Fruit fly (Drosophila melanogaster) whole organism, pupa: ENCODE measurements around the gene CG9396.
A peak's percentile ranks its signal among the peaks of the same experiment; 100 is the strongest.

Source experiments
- CG10348 ChIP-seq: fragments of 200-800 bp; sonication (Bioruptor generic); IDR thresholded peaks from 2 replicates; pipeline ENCODE4 v1.3.6; 2022; ENCODE audit warnings: missing biosample characterization, missing genetic modification characterization
- CG12605 ChIP-seq: fragments of 200-800 bp; sonication (Bioruptor generic); IDR thresholded peaks from 2 replicates; pipeline ENCODE4 v1.3.6; 2022; ENCODE audit warnings: missing biosample characterization, missing genetic modification characterization
- CG13204 ChIP-seq: fragments of 200-800 bp; sonication (Bioruptor generic); optimal IDR thresholded peaks from 2 replicates; lab custom pipeline; 2018; ENCODE audit warnings: missing biosample characterization, mild to moderate bottlenecking, missing genetic modification characterization, moderate library complexity
- CG14655 ChIP-seq: fragments of 200-800 bp; sonication (Bioruptor generic); optimal IDR thresholded peaks from 3 replicates; lab custom pipeline; 2017; ENCODE audit warnings: mild to moderate bottlenecking, missing biosample characterization, missing genetic modification reagents, missing genetic modification characterization
- CG15710 ChIP-seq: fragments of 200-800 bp; sonication (Bioruptor generic); optimal IDR thresholded peaks from 2 replicates; lab custom pipeline; 2018; ENCODE audit warnings: missing biosample characterization, mild to moderate bottlenecking, missing genetic modification characterization, moderate library complexity
- CG17806 ChIP-seq: fragments of 200-800 bp; sonication (Bioruptor generic); optimal IDR thresholded peaks from 2 replicates; lab custom pipeline; 2018; ENCODE audit warnings: missing biosample characterization, mild to moderate bottlenecking, missing genetic modification characterization, moderate library complexity
- CG32121 ChIP-seq: fragments of 200-800 bp; sonication (Bioruptor generic); IDR thresholded peaks from 2 replicates; pipeline ENCODE4 v1.3.6; 2022; ENCODE audit warnings: missing biosample characterization, missing genetic modification characterization
- CG34367 ChIP-seq: fragments of 200-800 bp; sonication (Bioruptor generic); optimal IDR thresholded peaks from 2 replicates; lab custom pipeline; 2018; ENCODE audit warnings: missing biosample characterization, mild to moderate bottlenecking, missing genetic modification characterization
- CG4496 ChIP-seq: fragments of 200-800 bp; sonication (Bioruptor generic); IDR thresholded peaks from 3 replicates; pipeline ENCODE4 v1.3.6; 2022; ENCODE audit warnings: missing biosample characterization, missing genetic modification characterization
- CG8159 ChIP-seq: fragments of 200-800 bp; sonication (Bioruptor generic); optimal IDR thresholded peaks from 3 replicates; lab custom pipeline; 2018; ENCODE audit warnings: missing biosample characterization, mild to moderate bottlenecking, missing genetic modification characterization, moderate library complexity
- CG8301 ChIP-seq: fragments of 200-800 bp; sonication (Bioruptor generic); optimal IDR thresholded peaks from 2 replicates; lab custom pipeline; 2018; ENCODE audit warnings: missing biosample characterization, mild to moderate bottlenecking, missing genetic modification characterization
- CG9948 ChIP-seq: fragments of 200-800 bp; sonication (Bioruptor generic); optimal IDR thresholded peaks from 2 replicates; lab custom pipeline; 2018; ENCODE audit warnings: missing biosample characterization, mild to moderate bottlenecking, missing genetic modification characterization, moderate library complexity
- D1 ChIP-seq: fragments of 200-800 bp; sonication (Bioruptor generic); optimal IDR thresholded peaks from 2 replicates; lab custom pipeline; 2018; ENCODE audit warnings: missing biosample characterization, mild to moderate bottlenecking, missing genetic modification characterization, moderate library complexity
- EcR ChIP-seq: fragments of 200-800 bp; sonication (Bioruptor generic); optimal IDR thresholded peaks from 3 replicates; lab custom pipeline; 2019; ENCODE audit warnings: missing biosample characterization, missing genetic modification characterization, mild to moderate bottlenecking, moderate library complexity, missing genetic modification reagents
- Ets98B ChIP-seq: fragments of 200-800 bp; sonication (Bioruptor generic); IDR thresholded peaks from 2 replicates; pipeline ENCODE4 v1.3.6; 2022; ENCODE audit warnings: missing biosample characterization, missing genetic modification characterization
- Pif1A ChIP-seq: fragments of 200-800 bp; sonication (Bioruptor generic); optimal IDR thresholded peaks from 3 replicates; lab custom pipeline; 2016; ENCODE audit warnings: missing biosample characterization, missing genetic modification characterization
- Pif1B ChIP-seq: fragments of 200-800 bp; sonication (Bioruptor generic); optimal IDR thresholded peaks from 3 replicates; lab custom pipeline; 2016; ENCODE audit warnings: missing biosample characterization, missing genetic modification characterization
- Snoo ChIP-seq: fragments of 200-800 bp; sonication (Bioruptor generic); optimal IDR thresholded peaks from 3 replicates; lab custom pipeline; 2017; ENCODE audit warnings: missing biosample characterization, mild to moderate bottlenecking, missing genetic modification characterization, inconsistent platforms
- fd96Ca ChIP-seq: fragments of 200-800 bp; sonication (Bioruptor generic); IDR thresholded peaks from 3 replicates; pipeline ENCODE4 v1.3.6; 2022; ENCODE audit warnings: missing biosample characterization, missing genetic modification characterization
- gl ChIP-seq: fragments of 200-800 bp; sonication (Bioruptor generic); optimal IDR thresholded peaks from 2 replicates; lab custom pipeline; 2018; ENCODE audit warnings: missing biosample characterization, mild to moderate bottlenecking, missing genetic modification characterization
- rn ChIP-seq: fragments of 200-800 bp; sonication (Bioruptor generic); IDR thresholded peaks from 2 replicates; pipeline ENCODE4 v1.3.6; 2022; ENCODE audit warnings: missing biosample characterization, missing genetic modification characterization

Gene CG9396

DNA sequence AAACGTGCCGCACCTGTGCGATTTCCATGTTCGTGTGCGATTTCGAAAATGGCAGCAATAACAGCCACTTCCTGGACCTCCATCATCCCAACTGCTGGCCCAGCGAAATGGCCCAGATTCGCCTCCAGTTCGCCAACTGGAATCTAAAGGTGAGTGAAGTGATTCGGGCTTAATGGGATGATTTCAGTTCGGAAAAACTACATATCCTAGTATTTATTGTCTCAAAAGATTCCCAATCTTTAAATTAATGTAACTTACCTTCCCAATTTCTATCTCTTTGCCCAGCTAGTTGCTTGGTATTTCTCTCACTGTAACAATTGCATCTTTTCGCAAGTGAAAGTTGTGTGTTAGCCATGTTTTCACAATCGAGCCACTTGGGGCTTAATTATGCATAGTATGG lies 10.6 kb upstream of the CG9396 start:
- no peak for TF ChIP-seq CG9948
- no peak for TF ChIP-seq CG17806 (tag; lab: Kevin White, UChicago)
- TF ChIP-seq rn (GFP tag; lab: Robert Waterston, UW) = no peak
- TF ChIP-seq CG8159 (tag; lab: Kevin White, UChicago) = no peak
- TF ChIP-seq Pif1A = no peak
- no peak for TF ChIP-seq fd96Ca (GFP tag; lab: Robert Waterston, UW)
- no peak for TF ChIP-seq gl (tag; lab: Kevin White, UChicago)
- no peak for TF ChIP-seq CG15710 (tag; lab: Kevin White, UChicago)
- no peak for TF ChIP-seq CG12605 (GFP tag; lab: Robert Waterston, UW)
- no peak for TF ChIP-seq CG4496 (GFP tag; lab: Robert Waterston, UW)
- TF ChIP-seq CG10348 (GFP tag; lab: Robert Waterston, UW) = no peak
- no peak for TF ChIP-seq CG14655 (GFP tag; lab: Kevin White, UChicago)
- TF ChIP-seq, all 21 proteins: peak for 0

DNA sequence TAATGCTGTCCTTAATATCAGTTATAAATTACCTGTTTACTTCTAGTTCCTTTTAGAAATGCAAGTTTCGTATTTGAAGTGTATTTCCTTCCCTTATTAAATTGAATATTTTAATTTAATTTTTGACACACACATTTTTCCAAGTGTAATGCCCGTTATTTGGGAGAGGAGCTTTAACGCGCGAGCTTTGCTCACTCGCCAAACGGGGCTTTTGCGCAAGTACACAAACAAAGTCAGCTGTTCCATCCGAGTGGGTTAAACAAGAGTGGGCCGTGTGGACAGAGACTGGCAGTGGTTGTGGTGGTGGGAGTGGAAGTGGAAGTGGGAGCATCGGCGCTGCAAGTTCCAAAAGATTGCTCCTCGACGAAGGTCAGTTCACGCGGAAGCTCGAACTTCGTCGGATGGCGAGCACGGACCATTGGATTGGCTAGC lies 9.7 kb upstream of the CG9396 start, which contains the start of gene CG8301:
CG8301 (plus strand) TSS at position 218 of the 432 bp plus-strand sequence.
- TF ChIP-seq CG34367 (tag; lab: Kevin White, UChicago) = no peak
- TF ChIP-seq gl (tag; lab: Kevin White, UChicago) = no peak
- peak; percentile 75 for TF ChIP-seq CG8301 (tag; lab: Kevin White, UChicago)
- peak; percentile 53; the same call in 1 of the 2 replicates for TF ChIP-seq CG12605 (GFP tag; lab: Robert Waterston, UW)
- TF ChIP-seq Snoo (tag; lab: Kevin White, UChicago) = peak; percentile 8
- TF ChIP-seq Ets98B (GFP tag; lab: Robert Waterston, UW) = peak; percentile 63; the same call in 1 of the 2 replicates
- peak; percentile 26 for TF ChIP-seq CG17806 (tag; lab: Kevin White, UChicago)
- no peak for TF ChIP-seq D1 (tag; lab: Kevin White, UChicago)
- no peak for TF ChIP-seq CG15710 (tag; lab: Kevin White, UChicago)
- TF ChIP-seq CG4496 (GFP tag; lab: Robert Waterston, UW) = peak; percentile 24; the same call in 1 of the 3 replicates
- no peak for TF ChIP-seq CG10348 (GFP tag; lab: Robert Waterston, UW)
- TF ChIP-seq CG8159 (tag; lab: Kevin White, UChicago) = peak; percentile 10
- no peak for TF ChIP-seq EcR (GFP tag; lab: Kevin White, UChicago)
- TF ChIP-seq fd96Ca (GFP tag; lab: Robert Waterston, UW) = 0 out of 3 replicates have a peak, but pooled peaks have one; percentile 26
- peak; percentile 55; the same call in 1 of the 2 replicates for TF ChIP-seq CG32121 (GFP tag; lab: Robert Waterston, UW)
- peak; percentile 26 for TF ChIP-seq Pif1B

DNA sequence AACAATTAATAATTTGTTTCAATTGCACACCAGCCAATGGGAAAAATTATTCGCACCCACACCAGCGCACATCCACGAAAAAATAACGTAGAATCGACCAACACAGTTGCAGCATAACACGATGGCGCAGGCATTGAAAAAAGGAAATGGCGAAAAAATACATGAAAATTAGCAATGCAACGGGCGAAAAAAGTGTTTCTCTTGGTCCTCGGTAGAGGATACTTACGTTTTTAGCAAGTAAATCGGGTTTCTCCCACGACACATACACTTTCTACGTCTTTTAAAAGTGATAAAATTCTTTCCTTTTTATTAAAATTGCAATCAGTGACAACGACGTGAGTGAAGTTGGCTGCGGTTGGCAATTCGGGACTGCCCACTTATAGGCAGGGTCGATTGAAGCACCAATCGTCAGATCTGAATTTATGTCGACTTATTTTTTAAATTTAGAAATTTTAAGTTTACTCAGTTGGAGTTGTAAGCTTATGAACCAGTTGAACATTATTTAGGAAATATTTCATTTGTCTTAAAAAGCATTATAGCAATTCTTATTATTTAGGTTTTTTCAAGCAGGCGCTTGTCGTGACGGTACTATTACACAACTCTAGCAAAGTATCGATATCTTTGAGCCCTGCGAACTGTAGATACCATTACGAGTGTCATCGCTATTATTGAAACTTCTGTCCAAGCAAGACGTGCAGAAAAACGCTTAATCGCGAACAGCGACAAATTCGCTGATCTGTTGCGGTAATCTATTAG lies 6.1 kb upstream of the CG9396 start, which contains the start of the genes Kap-alpha3 and Son:
Kap-alpha3 (minus strand) TSS at position 352 of the 756 bp plus-strand sequence.
Son (plus strand) TSS at position 661 of the 756 bp plus-strand sequence.
- peak; percentile 72 for TF ChIP-seq CG8159 (tag; lab: Kevin White, UChicago)
- TF ChIP-seq CG8301 (tag; lab: Kevin White, UChicago) = peak; percentile 77
- peak; percentile 36 for TF ChIP-seq CG17806 (tag; lab: Kevin White, UChicago)
- TF ChIP-seq CG34367 (tag; lab: Kevin White, UChicago) = peak; percentile 74
- TF ChIP-seq CG14655 (GFP tag; lab: Kevin White, UChicago) = no peak
- peak; percentile 83 for TF ChIP-seq Pif1A
- peak; percentile 73 for TF ChIP-seq Ets98B (GFP tag; lab: Robert Waterston, UW)
- peak; percentile 75 for TF ChIP-seq Pif1B
- TF ChIP-seq gl (tag; lab: Kevin White, UChicago) = peak; percentile 57
- no peak for TF ChIP-seq D1 (tag; lab: Kevin White, UChicago)
- TF ChIP-seq CG32121 (GFP tag; lab: Robert Waterston, UW) = peak; percentile 79
- peak; percentile 59 for TF ChIP-seq CG9948
- TF ChIP-seq fd96Ca (GFP tag; lab: Robert Waterston, UW) = peak; percentile 73; the same call in 2 of the 3 replicates
- no peak for TF ChIP-seq CG12605 (GFP tag; lab: Robert Waterston, UW)
- peak; percentile 89 for TF ChIP-seq CG4496 (GFP tag; lab: Robert Waterston, UW)
- peak; percentile 52 for TF ChIP-seq rn (GFP tag; lab: Robert Waterston, UW)
- no peak for TF ChIP-seq CG13204 (GFP tag; lab: Kevin White, UChicago)
- no peak for TF ChIP-seq EcR (GFP tag; lab: Kevin White, UChicago)
- TF ChIP-seq CG15710 (tag; lab: Kevin White, UChicago) = peak; percentile 79
- peak; percentile 91 for TF ChIP-seq Snoo (tag; lab: Kevin White, UChicago)
- TF ChIP-seq, all 21 proteins: peak for 15

DNA sequence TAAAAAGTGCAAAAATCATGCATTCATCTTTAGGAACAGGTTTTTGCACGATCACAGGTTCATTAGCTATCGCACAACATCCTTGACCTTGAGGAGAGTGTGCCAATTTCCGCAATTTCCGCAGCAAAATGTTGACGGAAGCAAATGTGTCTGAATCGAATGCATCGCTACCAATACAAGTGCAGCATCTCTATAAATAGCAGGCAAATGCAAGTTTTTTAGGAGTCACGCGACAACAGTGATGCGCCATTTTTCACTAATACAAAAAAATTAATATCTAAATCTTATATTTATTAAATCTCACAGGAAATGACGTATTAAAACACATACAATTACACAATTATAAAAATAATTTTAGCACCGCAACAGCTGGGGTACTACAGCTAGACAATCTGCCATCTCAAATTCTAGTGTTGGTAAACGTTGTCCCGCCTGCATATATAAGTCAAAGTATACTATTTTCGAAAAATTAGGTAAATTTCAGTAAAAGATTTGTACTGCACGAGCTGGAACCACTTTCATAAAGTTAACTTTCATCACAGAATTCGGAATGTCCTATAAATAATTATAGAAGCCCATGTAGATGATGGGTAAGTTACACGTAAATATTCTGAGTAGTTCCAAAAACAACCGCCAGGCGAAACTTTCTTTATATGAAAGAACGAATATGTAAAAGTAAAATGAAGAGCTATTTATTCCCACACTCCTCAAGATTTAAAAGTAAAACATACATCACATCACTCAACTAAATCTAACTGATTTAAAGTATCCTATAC lies 2.6 kb upstream of the CG9396 start, which contains the start of gene CG9399:
CG9399 (minus strand) TSS at position 400 of the 776 bp plus-strand sequence.
- TF ChIP-seq CG9948 (peak; percentile 96), D1 (tag; lab: Kevin White, UChicago) (peak; percentile 76), CG32121 (GFP tag; lab: Robert Waterston, UW) (peak; percentile 98), CG4496 (GFP tag; lab: Robert Waterston, UW) (peak; percentile 99), Pif1B (peak; percentile 96), Snoo (tag; lab: Kevin White, UChicago) (peak; percentile 96), fd96Ca (GFP tag; lab: Robert Waterston, UW) (peak; percentile 98), CG10348 (GFP tag; lab: Robert Waterston, UW) (peak; percentile 92), Pif1A (peak; percentile 96), CG12605 (GFP tag; lab: Robert Waterston, UW) (peak; percentile 97), CG34367 (tag; lab: Kevin White, UChicago) (peak; percentile 95), CG14655 (GFP tag; lab: Kevin White, UChicago) (peak; percentile 98), Ets98B (GFP tag; lab: Robert Waterston, UW) (peak; percentile 99), CG17806 (tag; lab: Kevin White, UChicago) (peak; percentile 97), CG8159 (tag; lab: Kevin White, UChicago) (peak; percentile 95), gl (tag; lab: Kevin White, UChicago) (peak; percentile 90), EcR (GFP tag; lab: Kevin White, UChicago) (peak; percentile 67), CG15710 (tag; lab: Kevin White, UChicago) (peak; percentile 97), rn (GFP tag; lab: Robert Waterston, UW) (peak; percentile 97), CG13204 (GFP tag; lab: Kevin White, UChicago) (peak; percentile 82), CG8301 (tag; lab: Kevin White, UChicago) (peak; percentile 99)
